Worm (Caenorhabditis elegans) whole organism, L2 larva: ENCODE measurements around the gene K09G1.2.

Source experiments
- alr-1 ChIP-seq: fragments of 150-350 bp; optimal IDR thresholded peaks from 2 replicates; lab custom pipeline; 2014; ENCODE audit warnings: missing biosample characterization, missing genetic modification characterization
- blmp-1 ChIP-seq: sonication (generic microtip); optimal IDR thresholded peaks from 2 replicates; lab custom pipeline; 2017; ENCODE audit warnings: missing genetic modification characterization, mild to moderate bottlenecking, missing compliant biosample characterization, antibody characterized with exemption, moderate library complexity; ENCODE audit not compliant: insufficient read depth
- nhr-6 ChIP-seq: fragments of 150-350 bp; optimal IDR thresholded peaks from 2 replicates; lab custom pipeline; 2014; ENCODE audit warnings: missing biosample characterization, missing genetic modification characterization
- ztf-11 ChIP-seq: sonication (generic microtip); optimal IDR thresholded peaks from 2 replicates; lab custom pipeline; 2017; ENCODE audit warnings: missing biosample characterization, missing genetic modification characterization

DNA sequence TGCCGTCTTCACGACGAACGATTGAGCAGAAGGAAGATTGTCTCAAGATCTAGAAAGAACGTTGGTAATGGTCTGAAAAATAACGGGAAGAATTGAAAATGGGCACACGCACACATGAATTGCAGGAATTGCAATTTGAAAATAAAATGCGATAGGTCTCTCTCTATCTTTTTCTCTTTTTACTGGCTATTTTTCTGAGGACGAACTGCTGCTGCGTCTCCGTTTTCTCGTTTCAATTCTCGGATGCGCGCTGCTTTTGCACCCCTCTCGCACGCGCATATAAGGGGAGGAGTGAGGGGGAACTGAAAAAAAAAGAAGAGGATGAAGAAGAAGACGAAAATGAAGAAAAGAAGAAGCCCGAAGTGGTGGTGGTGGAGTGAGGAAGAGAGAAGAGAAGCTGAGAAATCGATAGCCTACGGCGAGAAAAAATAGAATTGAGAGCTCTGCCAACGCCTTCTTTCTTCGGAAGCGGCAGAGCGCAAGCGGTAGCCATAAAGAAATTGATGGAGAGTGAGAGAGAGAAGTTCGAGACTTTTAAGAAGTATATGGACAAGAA lies 28.7 kb upstream of the K09G1.2 start, which contains the start of gene rgef-1:
- no peak for TF ChIP-seq ztf-11 (tag; lab: Kevin White, UChicago)
- no peak for TF ChIP-seq blmp-1
- TF ChIP-seq alr-1 (tag; lab: Kevin White, UChicago), result no peak
- TF ChIP-seq nhr-6 (tag; lab: Kevin White, UChicago), result no peak
